Fruit fly (Drosophila melanogaster): Measurements from ENCODE around the gene loh.

Gene loh

DNA sequence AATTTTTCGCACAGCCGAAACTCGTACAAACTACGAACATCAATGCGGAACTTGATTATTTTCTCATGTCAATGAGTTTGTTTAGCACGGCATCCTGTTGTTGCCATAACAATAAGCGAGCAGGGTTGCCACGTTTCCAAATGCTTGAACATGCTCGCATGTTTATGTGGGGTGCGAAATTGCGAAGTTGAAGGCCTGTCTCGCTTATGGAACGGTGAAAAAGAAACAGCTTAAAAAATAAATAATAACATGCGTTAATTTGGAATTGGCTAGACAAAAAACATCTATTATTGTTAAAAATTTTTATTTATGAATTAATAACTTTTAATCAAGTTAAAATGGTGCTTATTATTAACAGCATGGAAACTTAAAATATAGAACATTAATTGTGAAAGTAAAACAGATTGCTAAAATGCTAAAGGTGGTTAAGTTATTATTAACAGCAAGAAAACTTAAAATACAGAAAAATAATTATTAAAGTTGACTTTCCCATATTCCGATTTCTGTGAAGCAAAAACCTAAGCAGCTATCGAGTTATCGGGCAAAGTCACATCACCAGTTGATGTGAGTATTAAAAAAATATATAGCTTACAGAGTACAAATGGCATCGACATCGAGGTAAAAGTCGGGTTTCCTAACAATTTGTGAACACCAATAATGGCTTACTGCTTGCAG lies 11.4 kb upstream of the loh start, which contains the start of the genes Bug22 and TfIIB (continued):
- TF ChIP-seq jumu (GFP tag; optimal IDR thresholded peaks at IDR 0.05) (peak; percentile 61), pfk (GFP tag; optimal IDR thresholded peaks at IDR 0.05) (peak; percentile 93), hkb (optimal IDR thresholded peaks at IDR 0.05) (no peak), hkb (GFP tag; IDR thresholded peaks at IDR 0.05) (peak; percentile 75), esg (GFP tag; conservative IDR thresholded peaks at IDR 0.05) (peak; percentile 41; the same call in 1 of the 2 replicates), row (GFP tag; IDR thresholded peaks at IDR 0.05) (peak; percentile 91), CG31388 (GFP tag; optimal IDR thresholded peaks at IDR 0.05) (peak; percentile 36), HLHmδ (GFP tag; optimal IDR thresholded peaks at IDR 0.05) (peak; percentile 30), Sry-β (GFP tag; optimal IDR thresholded peaks at IDR 0.05) (peak; percentile 8), Deaf1 (tag; optimal IDR thresholded peaks at IDR 0.05) (no peak), wor (GFP tag; IDR thresholded peaks at IDR 0.05) (no peak), Hmr (GFP tag; optimal IDR thresholded peaks at IDR 0.05) (no peak), CG2129 (GFP tag; IDR thresholded peaks at IDR 0.05; ENCODE audit: partially characterized antibody) (no peak), CG7556 (GFP tag; optimal IDR thresholded peaks at IDR 0.05) (peak; percentile 69), CG31224 (GFP tag; IDR thresholded peaks at IDR 0.05) (peak; percentile 38; the same call in 1 of the 2 replicates), Myb (GFP tag; optimal IDR thresholded peaks at IDR 0.05) (peak; percentile 20), gro (GFP tag; optimal IDR thresholded peaks at IDR 0.05) (peak; percentile 19), CG3163 (GFP tag; optimal IDR thresholded peaks at IDR 0.05) (peak; percentile 5), CG12769 (tag; optimal IDR thresholded peaks at IDR 0.05) (no peak), Dref (GFP tag; IDR thresholded peaks at IDR 0.05) (peak; percentile 67), cas (GFP tag; IDR thresholded peaks at IDR 0.05) (no peak), pita (GFP tag; optimal IDR thresholded peaks at IDR 0.05) (no peak), ro (GFP tag; IDR thresholded peaks at IDR 0.05) (no peak), CG6654 (GFP tag; optimal IDR thresholded peaks at IDR 0.05) (no peak), TFAM (GFP tag; optimal IDR thresholded peaks at IDR 0.05) (no peak), her (GFP tag; optimal IDR thresholded peaks at IDR 0.05) (peak; percentile 25), CG6175 (GFP tag; IDR thresholded peaks at IDR 0.05) (no peak), mam (GFP tag; optimal IDR thresholded peaks at IDR 0.05) (peak; percentile 77), Bdp1 (GFP tag; optimal IDR thresholded peaks at IDR 0.05) (peak; percentile 27), Mad (GFP tag; optimal IDR thresholded peaks at IDR 0.05) (peak; percentile 71), tgo (GFP tag; IDR thresholded peaks at IDR 0.05) (peak; percentile 74), CG13287 (GFP tag; IDR thresholded peaks at IDR 0.05; ENCODE audit: partially characterized antibody) (peak; percentile 47), run (tag; optimal IDR thresholded peaks at IDR 0.05) (no peak), dm (GFP tag; optimal IDR thresholded peaks at IDR 0.05) (peak; percentile 74), NfI (GFP tag; optimal IDR thresholded peaks at IDR 0.05) (peak; percentile 82), ab (GFP tag; optimal IDR thresholded peaks at IDR 0.05) (no peak), Bgb (GFP tag; IDR thresholded peaks at IDR 0.05; ENCODE audit: partially characterized antibody) (peak; percentile 19; the same call in 1 of the 2 replicates), p53 (GFP tag; optimal IDR thresholded peaks at IDR 0.05) (no peak), knrl (GFP tag; IDR thresholded peaks at IDR 0.05; ENCODE audit: partially characterized antibody) (no peak), cad (GFP tag; optimal IDR thresholded peaks at IDR 0.05) (no peak), ssp (GFP tag; IDR thresholded peaks at IDR 0.05) (peak; percentile 57), CG34376 (GFP tag; optimal IDR thresholded peaks at IDR 0.05) (peak; percentile 41), amos (GFP tag; IDR thresholded peaks at IDR 0.05; ENCODE audit: partially characterized antibody) (no peak), odd (GFP tag; optimal IDR thresholded peaks at IDR 0.05) (peak; percentile 15), eve (GFP tag; optimal IDR thresholded peaks at IDR 0.05) (no peak), Ssrp (tag; optimal IDR thresholded peaks at IDR 0.05) (peak; percentile 58), CG4820 (GFP tag; optimal IDR thresholded peaks at IDR 0.05) (peak; percentile 99), CG18262 (tag; optimal IDR thresholded peaks at IDR 0.05) (peak; percentile 72), dati (GFP tag; IDR thresholded peaks at IDR 0.05) (no peak), seq (GFP tag; IDR thresholded peaks at IDR 0.05) (no peak), CG17612 (GFP tag; IDR thresholded peaks at IDR 0.05) (no peak)
